Fruit fly (Drosophila melanogaster) whole organism, adult: ENCODE measurements around the gene CG34276.

Source experiments
- CG11617 ChIP-seq: fragments of 200-800 bp; sonication (Bioruptor generic); optimal IDR thresholded peaks from 2 replicates; lab custom pipeline; 2017; ENCODE audit warnings: mild to moderate bottlenecking, missing biosample characterization, missing genetic modification reagents, missing genetic modification characterization
- CG12768 ChIP-seq: fragments of 200-800 bp; sonication (Bioruptor generic); optimal IDR thresholded peaks from 2 replicates; lab custom pipeline; 2017; ENCODE audit warnings: missing biosample characterization, missing genetic modification characterization, mild to moderate bottlenecking, moderate library complexity, missing genetic modification reagents
- CG1620 ChIP-seq: fragments of 200-800 bp; sonication (Bioruptor generic); optimal IDR thresholded peaks from 2 replicates; lab custom pipeline; 2016; ENCODE audit warnings: missing biosample characterization, missing genetic modification characterization
- CG5204 ChIP-seq: fragments of 200-800 bp; sonication (Bioruptor generic); optimal IDR thresholded peaks from 2 replicates; lab custom pipeline; 2016; ENCODE audit warnings: missing biosample characterization, missing genetic modification characterization
- CG7101 ChIP-seq: fragments of 200-800 bp; sonication (Bioruptor generic); optimal IDR thresholded peaks from 2 replicates; lab custom pipeline; 2018; ENCODE audit warnings: missing biosample characterization, mild to moderate bottlenecking, missing genetic modification characterization, moderate library complexity
- Clk ChIP-seq: fragments of 200-800 bp; sonication (Bioruptor generic); optimal IDR thresholded peaks from 2 replicates; lab custom pipeline; 2017; ENCODE audit warnings: missing biosample characterization, missing genetic modification characterization
- Crg-1 ChIP-seq: fragments of 200-800 bp; sonication (Bioruptor generic); optimal IDR thresholded peaks from 2 replicates; lab custom pipeline; 2016; ENCODE audit warnings: missing biosample characterization, missing genetic modification characterization
- Mnt ChIP-seq: fragments of 200-800 bp; sonication (Bioruptor generic); optimal IDR thresholded peaks from 2 replicates; lab custom pipeline; 2016; ENCODE audit warnings: missing biosample characterization, mild to moderate bottlenecking, missing genetic modification characterization
- bab1 ChIP-seq: fragments of 200-800 bp; sonication (Bioruptor generic); optimal IDR thresholded peaks from 3 replicates; lab custom pipeline; 2019; ENCODE audit warnings: missing biosample characterization, mild to moderate bottlenecking, missing genetic modification characterization, moderate library complexity
- cnc ChIP-seq, 2 experiments: fragments of >200 bp; optimal IDR thresholded peaks; 2 replicates each; lab custom pipeline; 2017
- kay ChIP-seq: fragments of 200-800 bp; sonication (Bioruptor generic); peaks from one replicate; lab custom pipeline; 2016; ENCODE audit warnings: missing biosample characterization, missing genetic modification characterization, borderline replicate concordance
- tj ChIP-seq: fragments of 200-800 bp; sonication (Bioruptor generic); optimal IDR thresholded peaks from 3 replicates; lab custom pipeline; 2017; ENCODE audit warnings: missing biosample characterization, mild to moderate bottlenecking, missing genetic modification characterization, moderate library complexity
- toe ChIP-seq: fragments of 200-800 bp; sonication (Bioruptor generic); optimal IDR thresholded peaks from 2 replicates; lab custom pipeline; 2016; ENCODE audit warnings: missing biosample characterization, missing genetic modification characterization

- TF ChIP-seq Crg-1 (GFP tag; lab: Kevin White, UChicago): no peak
- no peak for TF ChIP-seq CG11617 (GFP tag; lab: Kevin White, UChicago)
- no peak for TF ChIP-seq cnc (optimal IDR thresholded peaks at IDR 0.05; lab: Kevin White, UChicago)
- no peak for TF ChIP-seq CG1620 (GFP tag; lab: Kevin White, UChicago)
- TF ChIP-seq Mnt (GFP tag; lab: Kevin White, UChicago): no peak
- no peak for TF ChIP-seq CG7101 (tag; lab: Kevin White, UChicago)
- TF ChIP-seq kay (GFP tag; lab: Kevin White, UChicago): no peak
- TF ChIP-seq tj (GFP tag; lab: Kevin White, UChicago): no peak
- TF ChIP-seq bab1: no peak
- TF ChIP-seq Clk (GFP tag; lab: Kevin White, UChicago): no peak
- TF ChIP-seq CG5204 (GFP tag; lab: Kevin White, UChicago): no peak
- no peak for TF ChIP-seq CG12768 (GFP tag; lab: Kevin White, UChicago)
- no peak for TF ChIP-seq toe (GFP tag; lab: Kevin White, UChicago)
Observed at dm6 chr3R:15922622-15923574, 2.5 kb upstream of the CG34276 start.
